Worm (Caenorhabditis elegans) whole organism, midembryonic: ENCODE measurements around the gene T09F5.10.

Experiments used
- T22C8.4 ChIP-seq: fragments of 200-800 bp; sonication (Bioruptor generic); IDR thresholded peaks from 2 replicates; pipeline ENCODE4 v1.3.6; 2022; ENCODE audit warnings: missing genetic modification characterization, missing compliant biosample characterization
- cog-1 ChIP-seq: sonication (generic microtip); optimal IDR thresholded peaks from 2 replicates; lab custom pipeline; 2016; ENCODE audit warnings: missing genetic modification characterization, missing compliant biosample characterization
- flt-1 ChIP-seq: fragments of 200-800 bp; sonication (Bioruptor generic); IDR thresholded peaks from 2 replicates; pipeline ENCODE4 v1.3.6; 2022; ENCODE audit warnings: missing genetic modification characterization, missing compliant biosample characterization
- med-1 ChIP-seq: sonication (generic microtip); optimal IDR thresholded peaks from 2 replicates; lab custom pipeline; 2017; ENCODE audit warnings: missing genetic modification characterization, mild to moderate bottlenecking, missing compliant biosample characterization, antibody characterized with exemption, missing genetic modification reagents; ENCODE audit not compliant: insufficient read depth
- ref-1 ChIP-seq: fragments of 200-800 bp; sonication (Bioruptor generic); conservative IDR thresholded peaks from 2 replicates; pipeline ENCODE4 v1.3.6; 2022; ENCODE audit warnings: missing genetic modification reagents, missing genetic modification characterization, missing compliant biosample characterization
- tab-1 ChIP-seq: fragments of 200-800 bp; sonication (Bioruptor generic); IDR thresholded peaks from 2 replicates; pipeline ENCODE4 v1.3.6; 2022; ENCODE audit warnings: missing genetic modification characterization, missing compliant biosample characterization

- no peak for TF ChIP-seq ref-1 (GFP tag; lab: Robert Waterston, UW)
- TF ChIP-seq flt-1 (GFP tag; lab: Robert Waterston, UW): no peak
- no peak for TF ChIP-seq T22C8.4 (GFP tag; lab: Robert Waterston, UW)
- no peak for TF ChIP-seq cog-1 (tag; lab: Kevin White, UChicago)
- TF ChIP-seq med-1: no peak
- no peak for TF ChIP-seq tab-1 (GFP tag; lab: Robert Waterston, UW)
Measured at ce11 chrV:15199768-15200167, 19.9 kb downstream of the T09F5.10 start, which contains the start of gene Y75B12B.10.
